Worm (Caenorhabditis elegans) whole organism, L2 larva: ENCODE data around the gene F35E8.1.

Experiments
- C34F6.9 ChIP-seq: fragments of 150-350 bp; optimal IDR thresholded peaks from 2 replicates; lab custom pipeline; 2014; ENCODE audit warnings: missing biosample characterization, missing genetic modification characterization
- aly-2 ChIP-seq: fragments of 150-350 bp; optimal IDR thresholded peaks from 2 replicates; lab custom pipeline; 2014; ENCODE audit warnings: missing biosample characterization, missing genetic modification characterization
- blmp-1 ChIP-seq: sonication (generic microtip); optimal IDR thresholded peaks from 2 replicates; lab custom pipeline; 2017; ENCODE audit warnings: missing genetic modification characterization, mild to moderate bottlenecking, missing compliant biosample characterization, antibody characterized with exemption, moderate library complexity; ENCODE audit not compliant: insufficient read depth
- dmd-4 ChIP-seq: sonication (generic microtip); optimal IDR thresholded peaks from 2 replicates; lab custom pipeline; 2017; ENCODE audit warnings: missing biosample characterization, missing genetic modification characterization
- egl-27 ChIP-seq: sonication (generic microtip); optimal IDR thresholded peaks from 3 replicates; lab custom pipeline; 2017; ENCODE audit warnings: missing biosample characterization, missing genetic modification reagents, missing genetic modification characterization
- elt-1 ChIP-seq: fragments of 150-350 bp; optimal IDR thresholded peaks from 2 replicates; lab custom pipeline; 2014; ENCODE audit warnings: missing biosample characterization, missing genetic modification characterization
- nhr-10 ChIP-seq: sonication (generic microtip); optimal IDR thresholded peaks from 2 replicates; lab custom pipeline; 2017; ENCODE audit warnings: missing biosample characterization, missing genetic modification characterization
- nhr-77 ChIP-seq: fragments of 150-350 bp; optimal IDR thresholded peaks from 2 replicates; lab custom pipeline; 2014; ENCODE audit warnings: missing biosample characterization, missing genetic modification characterization
- skn-1 ChIP-seq: sonication (generic microtip); optimal IDR thresholded peaks from 2 replicates; lab custom pipeline; 2017; ENCODE audit warnings: missing biosample characterization, missing genetic modification characterization
- sma-3 ChIP-seq: sonication (generic microtip); optimal IDR thresholded peaks from 2 replicates; lab custom pipeline; 2016; ENCODE audit warnings: missing genetic modification reagents, missing genetic modification characterization, missing compliant biosample characterization
- unc-55 ChIP-seq: fragments of 150-350 bp; sonication (generic microtip); optimal IDR thresholded peaks from 3 replicates; lab custom pipeline; 2014; ENCODE audit warnings: missing biosample characterization, missing genetic modification reagents, missing genetic modification characterization
- unc-62 ChIP-seq: fragments of 150-350 bp; optimal IDR thresholded peaks from 2 replicates; lab custom pipeline; 2014; ENCODE audit warnings: missing biosample characterization, missing genetic modification reagents, missing genetic modification characterization
- zag-1 ChIP-seq: fragments of 150-350 bp; optimal IDR thresholded peaks from 2 replicates; lab custom pipeline; 2014; ENCODE audit warnings: missing biosample characterization, missing genetic modification characterization
- ztf-1 ChIP-seq: fragments of 200-800 bp; sonication (Bioruptor generic); conservative IDR thresholded peaks from 2 replicates; pipeline ENCODE4 v1.3.6; 2022; ENCODE audit warnings: missing genetic modification characterization, missing compliant biosample characterization
- ztf-4 ChIP-seq: fragments of 150-350 bp; optimal IDR thresholded peaks from 2 replicates; lab custom pipeline; 2014; ENCODE audit warnings: missing biosample characterization, missing genetic modification characterization

Gene F35E8.1

ce11 chrV:15862599-15862998 is 42.8 kb downstream of the F35E8.1 start, which contains the start of gene srz-12:
srz-12 (minus strand) TSS chrV:15862699.
- TF ChIP-seq C34F6.9 (tag; lab: Kevin White, UChicago) = no peak
- no peak for TF ChIP-seq blmp-1
- no peak for TF ChIP-seq elt-1
- TF ChIP-seq nhr-10 (tag; lab: Kevin White, UChicago) = no peak
- no peak for TF ChIP-seq aly-2
- no peak for TF ChIP-seq unc-62 (GFP tag; lab: Kevin White, UChicago)

- TF ChIP-seq unc-55 (GFP tag; lab: Kevin White, UChicago) = no peak
- no peak for TF ChIP-seq ztf-4 (tag; lab: Kevin White, UChicago)
- no peak for TF ChIP-seq sma-3
- TF ChIP-seq nhr-77 (tag; lab: Kevin White, UChicago) = no peak
- TF ChIP-seq dmd-4 = no peak
- TF ChIP-seq skn-1 (tag; lab: Kevin White, UChicago) = no peak
- no peak for TF ChIP-seq zag-1 (tag; lab: Kevin White, UChicago)
- no peak for TF ChIP-seq nhr-10 (tag; lab: Kevin White, UChicago)
- TF ChIP-seq blmp-1 = no peak
- no peak for TF ChIP-seq egl-27 (tag; lab: Kevin White, UChicago)
- no peak for TF ChIP-seq ztf-1 (GFP tag; lab: Robert Waterston, UW)
- TF ChIP-seq, all 48 proteins: peak for 0
Measured at ce11 chrV:15858292-15858691, 47.1 kb downstream of the F35E8.1 start, which contains the start of gene srh-148. srh-148 (minus strand) TSS chrV:15858392.
